Fruit fly (Drosophila melanogaster): ENCODE data around the gene Srp72.

Srp72 gene

DNA sequence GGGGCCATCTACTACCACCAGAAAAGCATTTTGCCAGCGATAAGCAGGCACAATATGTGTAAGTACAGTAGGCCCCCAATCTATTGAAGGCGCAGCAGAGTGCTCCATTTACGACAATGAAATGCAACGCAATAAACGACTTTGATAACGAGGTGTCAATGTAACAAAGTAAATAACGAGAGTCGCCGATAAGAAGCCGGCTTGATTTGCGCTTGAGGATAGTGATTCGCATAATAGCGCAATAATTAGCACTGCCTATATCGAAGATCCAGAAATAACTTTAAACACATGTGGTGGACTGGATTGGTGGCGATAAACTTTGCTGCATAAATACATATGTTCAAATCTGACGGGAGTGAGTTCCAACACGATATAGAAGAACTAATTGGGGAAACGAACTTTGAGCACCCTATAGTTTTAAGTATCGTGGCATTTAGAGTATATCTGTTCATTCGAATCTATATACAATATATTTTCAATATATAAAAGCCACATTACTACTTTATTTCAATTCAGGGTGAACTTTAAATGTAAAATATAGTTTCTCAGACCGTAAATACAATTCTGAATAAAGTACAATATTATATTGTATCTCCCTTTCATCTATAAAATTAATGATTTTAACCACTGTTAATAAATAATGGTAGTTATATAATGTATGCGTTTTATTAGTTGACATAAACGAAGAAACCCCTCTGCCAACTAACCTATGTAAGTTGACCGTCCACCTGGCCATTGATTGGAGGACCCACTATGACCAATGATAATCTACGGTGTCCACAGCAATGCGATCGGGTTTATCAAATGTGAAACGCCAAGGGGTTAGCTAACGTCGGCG, 39.3 kb upstream of the Srp72 start (continued):
- TF ChIP-seq CG8089 (GFP tag; optimal IDR thresholded peaks at IDR 0.05) (no peak), CG18599 (GFP tag; optimal IDR thresholded peaks at IDR 0.05) (peak; percentile 27), Awh (GFP tag; IDR thresholded peaks at IDR 0.05) (no peak), trem (tag; optimal IDR thresholded peaks at IDR 0.05) (no peak), CG17829 (tag; optimal IDR thresholded peaks at IDR 0.05) (no peak), slou (GFP tag; optimal IDR thresholded peaks at IDR 0.05) (no peak), CG13123 (GFP tag; optimal IDR thresholded peaks at IDR 0.05) (no peak), ind (GFP tag; optimal IDR thresholded peaks at IDR 0.05) (peak; percentile 26), CG13287 (GFP tag; IDR thresholded peaks at IDR 0.05; ENCODE audit: partially characterized antibody) (no peak), shn (GFP tag; optimal IDR thresholded peaks at IDR 0.05) (no peak), CG14050 (GFP tag; IDR thresholded peaks at IDR 0.05) (no peak), tio (GFP tag; optimal IDR thresholded peaks at IDR 0.05) (no peak), CG1024 (GFP tag; IDR thresholded peaks at IDR 0.05) (no peak), Med (GFP tag) (peak; percentile 79), ash1 (GFP tag; optimal IDR thresholded peaks at IDR 0.05) (no peak), pros (GFP tag; optimal IDR thresholded peaks at IDR 0.05) (no peak), br (optimal IDR thresholded peaks at IDR 0.05) (no peak), Adf1 (GFP tag; IDR thresholded peaks at IDR 0.05) (no peak), h (optimal IDR thresholded peaks at IDR 0.05) (no peak), CG42726 (GFP tag; IDR thresholded peaks at IDR 0.05; ENCODE audit: partially characterized antibody) (no peak), chinmo (GFP tag; IDR thresholded peaks at IDR 0.05; ENCODE audit: partially characterized antibody) (0 out of 4 replicates have a peak, but pooled peaks have one; percentile 34), z (GFP tag; IDR thresholded peaks at IDR 0.05) (no peak), slbo (GFP tag; IDR thresholded peaks at IDR 0.05) (peak; percentile 45), cad (GFP tag; optimal IDR thresholded peaks at IDR 0.05) (no peak), Pdp1 (GFP tag; optimal IDR thresholded peaks at IDR 0.05) (peak in 1 of 2 experiments; percentile 83), dan (GFP tag; IDR thresholded peaks at IDR 0.05) (no peak), Blimp-1 (GFP tag; optimal IDR thresholded peaks at IDR 0.05) (no peak), seq (GFP tag; IDR thresholded peaks at IDR 0.05) (no peak), Hmx (GFP tag; optimal IDR thresholded peaks at IDR 0.05) (no peak), CG4730 (GFP tag; IDR thresholded peaks at IDR 0.05) (no peak), otp (GFP tag; IDR thresholded peaks at IDR 0.05) (no peak), CG12391 (tag; optimal IDR thresholded peaks at IDR 0.05) (no peak), Optix (GFP tag; IDR thresholded peaks at IDR 0.05) (no peak), Mrtf (GFP tag; IDR thresholded peaks at IDR 0.05) (no peak), Xbp1 (GFP tag; optimal IDR thresholded peaks at IDR 0.05) (no peak), CG12942 (GFP tag; optimal IDR thresholded peaks at IDR 0.05) (no peak), sob (GFP tag; IDR thresholded peaks at IDR 0.05) (no peak), CG1832 (GFP tag; optimal IDR thresholded peaks at IDR 0.05) (no peak), Mes4 (GFP tag; optimal IDR thresholded peaks at IDR 0.05) (no peak), CG4404 (GFP tag; IDR thresholded peaks at IDR 0.05) (no peak), CG6791 (GFP tag; IDR thresholded peaks at IDR 0.05; ENCODE audit: partially characterized antibody) (no peak), CG9876 (GFP tag; optimal IDR thresholded peaks at IDR 0.05) (no peak), CG1603 (tag; optimal IDR thresholded peaks at IDR 0.05) (peak; percentile 12), sens-2 (GFP tag; IDR thresholded peaks at IDR 0.05) (no peak), D19A (tag; optimal IDR thresholded peaks at IDR 0.05) (peak; percentile 8), CG2129 (GFP tag; IDR thresholded peaks at IDR 0.05; ENCODE audit: partially characterized antibody) (no peak), cg (GFP tag; optimal IDR thresholded peaks at IDR 0.05) (no peak), CG12744 (GFP tag; optimal IDR thresholded peaks at IDR 0.05) (no peak), CG14710 (tag; optimal IDR thresholded peaks at IDR 0.05) (no peak), CG4328 (GFP tag; optimal IDR thresholded peaks at IDR 0.05) (peak; percentile 9), klu (GFP tag; IDR thresholded peaks at IDR 0.05) (no peak)
